Fruit fly (Drosophila melanogaster): ENCODE data around the gene CG12715.

CG12715 gene

dm6 chrX:13094085-13094764 is 39.1 kb upstream of the CG12715 start, which contains the start of gene CG2200 (continued):
- TF ChIP-seq CG33557 (GFP tag; optimal IDR thresholded peaks at IDR 0.05) (no peak), ase (GFP tag; IDR thresholded peaks at IDR 0.05) (no peak), Sox100B (GFP tag; optimal IDR thresholded peaks at IDR 0.05) (peak; percentile 0), CG8359 (GFP tag; optimal IDR thresholded peaks at IDR 0.05; ENCODE audit: borderline replicate concordance) (no peak), grn (GFP tag; optimal IDR thresholded peaks at IDR 0.05) (peak; percentile 16), D19B (GFP tag; optimal IDR thresholded peaks at IDR 0.05) (no peak), CG17568 (GFP tag; optimal IDR thresholded peaks at IDR 0.05) (no peak), CG15696 (tag; optimal IDR thresholded peaks at IDR 0.05) (no peak), Aef1 (GFP tag; IDR thresholded peaks at IDR 0.05) (no peak), ERR (GFP tag; optimal IDR thresholded peaks at IDR 0.05) (no peak), schlank (tag; optimal IDR thresholded peaks at IDR 0.05) (peak; percentile 31), Kr (GFP tag; optimal IDR thresholded peaks at IDR 0.05) (no peak), klu (GFP tag; IDR thresholded peaks at IDR 0.05) (no peak), cad (GFP tag; optimal IDR thresholded peaks at IDR 0.05) (peak; percentile 13), stwl (tag; optimal IDR thresholded peaks at IDR 0.05) (peak; percentile 87), CG31441 (GFP tag; IDR thresholded peaks at IDR 0.05) (no peak), Lim3 (GFP tag; IDR thresholded peaks at IDR 0.05) (no peak), Bteb2 (GFP tag; optimal IDR thresholded peaks at IDR 0.05) (no peak), CG18262 (tag; optimal IDR thresholded peaks at IDR 0.05) (peak; percentile 29), D19A (tag; optimal IDR thresholded peaks at IDR 0.05) (peak; percentile 19), pzg (GFP tag; optimal IDR thresholded peaks at IDR 0.05) (peak; percentile 51), CG4328 (GFP tag; optimal IDR thresholded peaks at IDR 0.05) (no peak), CG12104 (GFP tag; optimal IDR thresholded peaks at IDR 0.05) (no peak), lola (GFP tag; optimal IDR thresholded peaks at IDR 0.05) (no peak), vnd (GFP tag; IDR thresholded peaks at IDR 0.05; ENCODE audit: partially characterized antibody) (peak; percentile 77), sisA (GFP tag; IDR thresholded peaks at IDR 0.05) (peak; percentile 36; the same call in 1 of the 2 replicates), gcm2 (GFP tag; optimal IDR thresholded peaks at IDR 0.05) (no peak), ac (GFP tag; optimal IDR thresholded peaks at IDR 0.05) (no peak), Vsx1 (GFP tag; optimal IDR thresholded peaks at IDR 0.05) (no peak), Dip2 (GFP tag; IDR thresholded peaks at IDR 0.05) (no peak), tup (GFP tag; optimal IDR thresholded peaks at IDR 0.05) (no peak), Usf (GFP tag; optimal IDR thresholded peaks at IDR 0.05) (no peak), gfzf (GFP tag; optimal IDR thresholded peaks at IDR 0.05) (peak; percentile 12), HmgD (GFP tag; optimal IDR thresholded peaks at IDR 0.05) (no peak), CG5180 (GFP tag; optimal IDR thresholded peaks at IDR 0.05) (no peak), Xbp1 (GFP tag; optimal IDR thresholded peaks at IDR 0.05) (peak; percentile 52), ewg (GFP tag; optimal IDR thresholded peaks at IDR 0.05) (no peak), CG2712 (tag; optimal IDR thresholded peaks at IDR 0.05) (peak; percentile 38), bowl (GFP tag; IDR thresholded peaks at IDR 0.05) (no peak), CG30403 (GFP tag; optimal IDR thresholded peaks at IDR 0.05) (peak; percentile 43), Sry-β (GFP tag; optimal IDR thresholded peaks at IDR 0.05) (no peak), TFAM (GFP tag; optimal IDR thresholded peaks at IDR 0.05) (no peak), CG11247 (GFP tag; IDR thresholded peaks at IDR 0.05) (peak; percentile 35; the same call in 1 of the 2 replicates), Oaz (GFP tag; IDR thresholded peaks at IDR 0.05) (no peak), peb (GFP tag; IDR thresholded peaks at IDR 0.05) (no peak), CG2889 (GFP tag; IDR thresholded peaks at IDR 0.05) (no peak), CG13287 (GFP tag; IDR thresholded peaks at IDR 0.05; ENCODE audit: partially characterized antibody) (peak; percentile 82), salm (tag; optimal IDR thresholded peaks at IDR 0.05) (no peak), CG42726 (GFP tag; IDR thresholded peaks at IDR 0.05; ENCODE audit: partially characterized antibody) (peak; percentile 38; the same call in 1 of the 2 replicates)
